Worm (Caenorhabditis elegans) whole organism, L3 larva: Measurements from ENCODE around the gene inx-7.

Experiments used
- R02D3.7 ChIP-seq: fragments of 150-350 bp; optimal IDR thresholded peaks from 2 replicates; lab custom pipeline; 2014; ENCODE audit warnings: missing biosample characterization, missing genetic modification characterization
- ZK546.5 ChIP-seq: sonication (generic microtip); optimal IDR thresholded peaks from 2 replicates; lab custom pipeline; 2017; ENCODE audit warnings: missing biosample characterization, missing genetic modification characterization
- aly-2 ChIP-seq: fragments of 150-350 bp; optimal IDR thresholded peaks from 2 replicates; lab custom pipeline; 2014; ENCODE audit warnings: missing biosample characterization, missing genetic modification characterization
- ama-1 ChIP-seq: fragments of 150-350 bp; optimal IDR thresholded peaks from 2 replicates; lab custom pipeline; 2018
- ceh-16 ChIP-seq: sonication (generic microtip); optimal IDR thresholded peaks from 2 replicates; lab custom pipeline; 2017; ENCODE audit warnings: missing biosample characterization, missing genetic modification characterization
- ceh-28 ChIP-seq: fragments of 150-350 bp; optimal IDR thresholded peaks from 2 replicates; lab custom pipeline; 2014; ENCODE audit warnings: missing biosample characterization, missing genetic modification reagents, missing genetic modification characterization
- ceh-82 ChIP-seq: fragments of 150-350 bp; optimal IDR thresholded peaks from 2 replicates; lab custom pipeline; 2014; ENCODE audit warnings: missing biosample characterization, missing genetic modification characterization
- ceh-9 ChIP-seq: sonication (generic microtip); optimal IDR thresholded peaks from 2 replicates; lab custom pipeline; 2018; ENCODE audit warnings: missing biosample characterization, missing genetic modification characterization
- daf-12 ChIP-seq: fragments of 150-350 bp; optimal IDR thresholded peaks from 2 replicates; lab custom pipeline; 2014; ENCODE audit warnings: missing biosample characterization, missing genetic modification reagents, missing genetic modification characterization
- egl-27 ChIP-seq: sonication (generic microtip); optimal IDR thresholded peaks from 4 replicates; lab custom pipeline; 2017; ENCODE audit warnings: missing biosample characterization, missing genetic modification reagents, missing genetic modification characterization
- egl-5 ChIP-seq: fragments of 150-350 bp; optimal IDR thresholded peaks from 2 replicates; lab custom pipeline; 2017; ENCODE audit warnings: missing biosample characterization, missing genetic modification reagents, missing genetic modification characterization, inconsistent platforms
- elt-1 ChIP-seq: fragments of 150-350 bp; optimal IDR thresholded peaks from 2 replicates; lab custom pipeline; 2014; ENCODE audit warnings: missing biosample characterization, missing genetic modification characterization
- elt-2 ChIP-seq: sonication (generic microtip); optimal IDR thresholded peaks from 2 replicates; lab custom pipeline; 2016; ENCODE audit warnings: missing genetic modification reagents, mild to moderate bottlenecking, missing genetic modification characterization, missing compliant biosample characterization
- elt-3 ChIP-seq, 3 experiments: fragments of 150-350 bp in 1 of 3; sonication (generic microtip) in 2 of 3; optimal IDR thresholded peaks; 2 replicates in 2 of 3; 4 replicates in 1 of 3; lab custom pipeline; 2014 to 2017; ENCODE audit warnings: missing biosample characterization in 3 of 3, missing genetic modification characterization in 3 of 3
- fkh-10 ChIP-seq: sonication (generic microtip); optimal IDR thresholded peaks from 2 replicates; lab custom pipeline; 2017; ENCODE audit warnings: missing biosample characterization, missing genetic modification reagents, missing genetic modification characterization
- fkh-2 ChIP-seq: fragments of 150-350 bp; optimal IDR thresholded peaks from 2 replicates; lab custom pipeline; 2014; ENCODE audit warnings: missing biosample characterization, missing genetic modification reagents, missing genetic modification characterization
- fos-1 ChIP-seq: fragments of 150-350 bp; optimal IDR thresholded peaks from 2 replicates; lab custom pipeline; 2014; ENCODE audit warnings: missing biosample characterization, missing genetic modification characterization
- hmg-11 ChIP-seq: sonication (generic microtip); optimal IDR thresholded peaks from 2 replicates; lab custom pipeline; 2016; ENCODE audit warnings: missing genetic modification characterization, missing compliant biosample characterization
- jun-1 ChIP-seq: fragments of 150-350 bp; optimal IDR thresholded peaks from 2 replicates; lab custom pipeline; 2014; ENCODE audit warnings: missing biosample characterization, missing genetic modification reagents, missing genetic modification characterization
- lin-15B ChIP-seq: fragments of 150-350 bp; optimal IDR thresholded peaks from 2 replicates; lab custom pipeline; 2014; ENCODE audit warnings: missing biosample characterization, missing genetic modification characterization
- lin-39 ChIP-seq: fragments of 150-350 bp; optimal IDR thresholded peaks from 2 replicates; lab custom pipeline; 2018; ENCODE audit warnings: missing biosample characterization, missing genetic modification reagents, missing genetic modification characterization
- lsy-12 ChIP-seq: sonication (generic microtip); optimal IDR thresholded peaks from 2 replicates; lab custom pipeline; 2016; ENCODE audit warnings: mild to moderate bottlenecking, missing genetic modification characterization, missing compliant biosample characterization
- mdl-1 ChIP-seq: fragments of 150-350 bp; optimal IDR thresholded peaks from 2 replicates; lab custom pipeline; 2014; ENCODE audit warnings: missing biosample characterization, missing genetic modification characterization
- mml-1 ChIP-seq: fragments of 150-350 bp; sonication (generic microtip); optimal IDR thresholded peaks from 3 replicates; lab custom pipeline; 2014; ENCODE audit warnings: missing biosample characterization, missing genetic modification characterization
- nfya-1 ChIP-seq: sonication (generic microtip); optimal IDR thresholded peaks from 2 replicates; lab custom pipeline; 2017; ENCODE audit warnings: missing genetic modification characterization, mild to moderate bottlenecking, missing compliant biosample characterization, antibody characterized with exemption, moderate library complexity; ENCODE audit not compliant: insufficient read depth
- nhr-11 ChIP-seq: fragments of 150-350 bp; optimal IDR thresholded peaks from 2 replicates; lab custom pipeline; 2014; ENCODE audit warnings: missing biosample characterization, missing genetic modification characterization
- nhr-12 ChIP-seq: fragments of 150-350 bp; optimal IDR thresholded peaks from 2 replicates; lab custom pipeline; 2014; ENCODE audit warnings: missing biosample characterization, missing genetic modification characterization
- nhr-23 ChIP-seq: fragments of 150-350 bp; optimal IDR thresholded peaks from 2 replicates; lab custom pipeline; 2014; ENCODE audit warnings: missing biosample characterization, missing genetic modification reagents, missing genetic modification characterization
- nhr-237 ChIP-seq: fragments of 150-350 bp; optimal IDR thresholded peaks from 2 replicates; lab custom pipeline; 2014; ENCODE audit warnings: missing biosample characterization, missing genetic modification characterization
- nhr-25 ChIP-seq: sonication (generic microtip); optimal IDR thresholded peaks from 2 replicates; lab custom pipeline; 2017; ENCODE audit warnings: missing biosample characterization, missing genetic modification characterization
- nhr-28 ChIP-seq: fragments of 150-350 bp; optimal IDR thresholded peaks from 2 replicates; lab custom pipeline; 2014; ENCODE audit warnings: missing biosample characterization, missing genetic modification characterization
- nhr-67 ChIP-seq: fragments of 150-350 bp; optimal IDR thresholded peaks from 2 replicates; lab custom pipeline; 2014; ENCODE audit warnings: missing biosample characterization, missing genetic modification characterization
- nhr-76 ChIP-seq: fragments of 150-350 bp; sonication (generic microtip); optimal IDR thresholded peaks from 5 replicates; lab custom pipeline; 2014; ENCODE audit warnings: missing biosample characterization, missing genetic modification characterization
- nhr-77 ChIP-seq: fragments of 150-350 bp; optimal IDR thresholded peaks from 2 replicates; lab custom pipeline; 2014; ENCODE audit warnings: missing biosample characterization, missing genetic modification characterization
- pha-4 ChIP-seq: fragments of 150-350 bp; optimal IDR thresholded peaks from 2 replicates; lab custom pipeline; 2014; ENCODE audit warnings: missing biosample characterization, missing genetic modification reagents, missing genetic modification characterization
- pqm-1 ChIP-seq: fragments of 150-350 bp; optimal IDR thresholded peaks from 2 replicates; lab custom pipeline; 2017; ENCODE audit warnings: missing biosample characterization, missing genetic modification characterization, inconsistent platforms
- sea-2 ChIP-seq: fragments of 150-350 bp; sonication (generic microtip); optimal IDR thresholded peaks from 4 replicates; lab custom pipeline; 2014; ENCODE audit warnings: missing biosample characterization, missing genetic modification reagents, missing genetic modification characterization
- skn-1 ChIP-seq: fragments of 150-350 bp; optimal IDR thresholded peaks from 2 replicates; lab custom pipeline; 2014; ENCODE audit warnings: missing biosample characterization, missing genetic modification characterization
- snpc-4 ChIP-seq: fragments of 150-350 bp; optimal IDR thresholded peaks from 2 replicates; lab custom pipeline; 2014; ENCODE audit warnings: missing biosample characterization, missing genetic modification characterization
- tbx-2 ChIP-seq: sonication (generic microtip); optimal IDR thresholded peaks from 2 replicates; lab custom pipeline; 2016; ENCODE audit warnings: mild to moderate bottlenecking, missing genetic modification characterization, missing compliant biosample characterization
- unc-39 ChIP-seq: sonication (generic microtip); optimal IDR thresholded peaks from 4 replicates; lab custom pipeline; 2017; ENCODE audit warnings: missing biosample characterization, missing genetic modification characterization
- unc-62 ChIP-seq: fragments of 150-350 bp; sonication (generic microtip); optimal IDR thresholded peaks from 4 replicates; lab custom pipeline; 2014; ENCODE audit warnings: missing biosample characterization, missing genetic modification reagents, missing genetic modification characterization
- zag-1 ChIP-seq: fragments of 150-350 bp; optimal IDR thresholded peaks from 2 replicates; lab custom pipeline; 2014; ENCODE audit warnings: missing biosample characterization, missing genetic modification characterization
- ztf-11 ChIP-seq: fragments of 150-350 bp; optimal IDR thresholded peaks from 2 replicates; lab custom pipeline; 2014; ENCODE audit warnings: missing biosample characterization, missing genetic modification characterization
- ztf-4 ChIP-seq: fragments of 150-350 bp; optimal IDR thresholded peaks from 2 replicates; lab custom pipeline; 2014; ENCODE audit warnings: missing biosample characterization, missing genetic modification characterization

Gene inx-7

DNA sequence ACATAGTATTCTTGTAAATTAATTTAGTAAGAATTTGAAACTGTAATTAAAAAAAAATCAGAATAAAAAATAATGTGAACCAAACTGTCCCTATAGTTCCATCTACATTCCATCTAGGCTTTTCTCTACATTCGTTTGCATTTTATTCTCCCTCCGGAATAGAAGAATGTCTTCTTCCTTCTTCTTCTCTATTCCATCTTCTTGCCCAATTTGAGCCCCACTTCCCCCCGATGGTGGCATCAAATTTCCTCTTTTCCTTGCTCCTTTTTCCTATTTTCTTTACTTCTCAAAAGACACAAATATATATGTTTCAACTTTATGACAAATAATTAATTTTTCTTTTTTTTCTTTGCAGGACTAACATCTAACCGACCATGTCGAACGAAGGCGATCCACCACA, 28.8 kb upstream of the inx-7 start, which contains the start of gene unc-44:
TSS of gene unc-44 (plus strand) at position 356 of the 400 bp plus-strand sequence.
- no peak for TF ChIP-seq nhr-77
- TF ChIP-seq egl-27 (tag; lab: Kevin White, UChicago) = no peak
- TF ChIP-seq nhr-11 (tag; lab: Kevin White, UChicago) = no peak
- TF ChIP-seq tbx-2 = no peak
- no peak for TF ChIP-seq jun-1
- TF ChIP-seq aly-2 (tag; lab: Kevin White, UChicago) = no peak
- no peak for TF ChIP-seq mml-1 (tag; lab: Kevin White, UChicago)
- no peak for TF ChIP-seq ceh-82 (tag; lab: Kevin White, UChicago)
- TF ChIP-seq pqm-1 (tag; lab: Kevin White, UChicago) = no peak
- TF ChIP-seq lin-39 (tag; lab: Kevin White, UChicago) = no peak
- TF ChIP-seq ama-1 (lab: Kevin White, UChicago) = no peak
- no peak for TF ChIP-seq nhr-76
- no peak for TF ChIP-seq elt-2
- no peak for TF ChIP-seq nhr-12 (tag; lab: Kevin White, UChicago)
- no peak for TF ChIP-seq mdl-1 (tag; lab: Kevin White, UChicago)
- no peak for TF ChIP-seq fkh-2 (tag; lab: Kevin White, UChicago)
- TF ChIP-seq lin-15B (tag; lab: Kevin White, UChicago) = no peak
- TF ChIP-seq ztf-4 (tag; lab: Kevin White, UChicago) = no peak

DNA sequence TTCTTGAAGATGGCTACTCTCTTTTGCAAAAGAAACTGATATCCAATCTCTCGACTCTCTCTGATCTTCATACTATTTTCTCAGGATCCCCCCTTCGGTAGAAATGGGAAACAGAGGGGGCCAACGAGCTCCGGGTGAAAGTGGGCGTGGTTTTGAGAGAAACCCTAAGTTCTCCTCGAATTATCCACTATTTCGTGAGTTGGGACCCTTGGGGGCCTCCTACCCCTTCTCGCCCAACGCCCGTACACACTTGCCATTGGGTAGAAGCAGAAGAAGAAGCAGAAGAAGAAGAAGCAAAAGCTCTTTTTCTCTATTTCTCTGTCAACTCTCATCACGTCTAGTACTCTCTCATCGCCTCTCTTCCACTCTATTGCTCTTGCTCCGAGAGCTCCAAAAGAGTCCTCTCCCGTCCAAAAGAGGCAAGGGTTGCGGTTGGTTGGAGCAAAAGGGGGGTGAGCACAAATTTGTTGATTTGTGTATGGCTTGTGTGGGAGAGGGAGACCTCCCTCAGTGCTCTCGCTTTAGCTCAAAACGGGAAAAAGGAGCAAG, 27.6 kb upstream of the inx-7 start:
- TF ChIP-seq elt-1 (tag; lab: Kevin White, UChicago) = no peak
- TF ChIP-seq lin-39 (tag; lab: Kevin White, UChicago) = peak; percentile 28
- no peak for TF ChIP-seq ceh-9
- TF ChIP-seq lin-15B (tag; lab: Kevin White, UChicago) = peak; percentile 10
- TF ChIP-seq hmg-11 (tag; lab: Kevin White, UChicago) = peak; percentile 60
- peak; percentile 14 for TF ChIP-seq fkh-10 (GFP tag; lab: Kevin White, UChicago)
- peak; percentile 92 for TF ChIP-seq nfya-1

DNA sequence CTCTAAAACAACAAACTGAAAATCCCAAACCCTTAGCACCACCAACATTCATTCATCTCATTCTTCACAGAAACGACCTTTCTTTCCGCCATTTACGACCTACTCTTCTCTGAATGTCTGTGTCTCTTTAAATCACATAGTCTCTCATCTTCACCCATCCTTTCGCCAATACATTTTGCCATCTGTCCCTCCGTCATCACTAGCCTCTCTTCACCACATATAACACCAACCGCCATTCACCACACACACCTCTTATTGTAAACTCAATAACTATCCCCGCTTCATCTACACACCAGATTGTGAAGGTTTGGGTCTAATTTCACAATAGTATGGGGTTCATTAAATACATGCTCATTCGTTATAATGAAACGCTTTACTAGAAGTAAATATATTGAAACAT, 24.1 kb upstream of the inx-7 start:
- no peak for TF ChIP-seq lin-15B (tag; lab: Kevin White, UChicago)
- TF ChIP-seq nfya-1 = no peak

DNA sequence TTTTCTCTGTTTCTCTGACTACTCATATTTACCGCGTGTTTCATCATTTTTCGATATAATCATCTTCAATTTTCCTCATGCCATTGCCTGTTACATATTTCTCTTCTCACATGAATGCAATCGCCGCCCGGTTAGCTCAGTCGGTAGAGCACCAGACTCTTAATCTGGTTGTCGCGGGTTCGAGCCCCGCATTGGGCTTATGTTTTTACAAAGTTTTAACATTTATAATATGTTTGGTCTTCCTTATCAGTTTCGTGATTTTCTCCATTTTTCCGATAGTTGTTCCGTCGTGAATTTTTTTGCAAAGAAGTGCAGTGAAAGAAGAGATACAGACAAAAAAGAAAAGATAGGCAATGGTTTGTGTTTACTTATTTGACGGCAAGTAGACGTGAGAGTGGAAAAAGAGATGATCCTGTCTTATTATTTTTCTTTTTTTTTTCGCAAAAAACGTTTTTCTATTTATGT, 20.6 kb upstream of the inx-7 start:
- no peak for TF ChIP-seq ceh-16 (tag; lab: Kevin White, UChicago)
- TF ChIP-seq lin-15B (tag; lab: Kevin White, UChicago) = peak; percentile 13
- TF ChIP-seq tbx-2 = peak; percentile 66
- peak; percentile 3 for TF ChIP-seq ztf-4 (tag; lab: Kevin White, UChicago)
- TF ChIP-seq ZK546.5 (tag; lab: Kevin White, UChicago) = no peak
- TF ChIP-seq pqm-1 (tag; lab: Kevin White, UChicago) = peak; percentile 95
- no peak for TF ChIP-seq daf-12 (tag; lab: Kevin White, UChicago)
- peak; percentile 58 for TF ChIP-seq fos-1
- peak; percentile 63 for TF ChIP-seq nhr-76
- no peak for TF ChIP-seq aly-2 (tag; lab: Kevin White, UChicago)
- TF ChIP-seq fkh-2 (tag; lab: Kevin White, UChicago) = no peak
- peak; percentile 82 for TF ChIP-seq hmg-11 (tag; lab: Kevin White, UChicago)
- TF ChIP-seq lsy-12 = peak; percentile 87
- TF ChIP-seq skn-1 (tag; lab: Kevin White, UChicago) = peak; percentile 81
- no peak for TF ChIP-seq mdl-1 (tag; lab: Kevin White, UChicago)
- peak; percentile 73 for TF ChIP-seq nfya-1
- TF ChIP-seq elt-2 = peak; percentile 94
- TF ChIP-seq zag-1 (tag; lab: Kevin White, UChicago) = no peak
- peak; percentile 81 for TF ChIP-seq snpc-4 (tag; lab: Kevin White, UChicago)
- no peak for TF ChIP-seq nhr-77
- no peak for TF ChIP-seq mml-1 (tag; lab: Kevin White, UChicago)
- no peak for TF ChIP-seq unc-39 (tag; lab: Kevin White, UChicago)
- TF ChIP-seq nhr-237 (tag; lab: Kevin White, UChicago) = no peak
- TF ChIP-seq pha-4 (tag; lab: Kevin White, UChicago) = peak; percentile 93
- TF ChIP-seq unc-62 (GFP tag; lab: Kevin White, UChicago) = no peak
- TF ChIP-seq nhr-25 (tag; lab: Kevin White, UChicago) = peak; percentile 74
- TF ChIP-seq ceh-28 (tag; lab: Kevin White, UChicago) = peak; percentile 64
- peak; percentile 2 for TF ChIP-seq elt-1 (tag; lab: Kevin White, UChicago)
- TF ChIP-seq ceh-9 = no peak
- TF ChIP-seq nhr-23 (tag; lab: Kevin White, UChicago) = peak; percentile 43
- peak; percentile 60 for TF ChIP-seq lin-39 (tag; lab: Kevin White, UChicago)
- no peak for TF ChIP-seq ztf-11 (tag; lab: Kevin White, UChicago)
- peak; percentile 28 for TF ChIP-seq ceh-82 (tag; lab: Kevin White, UChicago)
- TF ChIP-seq nhr-28 (tag; lab: Kevin White, UChicago) = no peak
- TF ChIP-seq R02D3.7 (tag; lab: Kevin White, UChicago) = peak; percentile 21
- no peak for TF ChIP-seq nhr-67 (tag; lab: Kevin White, UChicago)
- no peak for TF ChIP-seq nhr-12 (tag; lab: Kevin White, UChicago)
- TF ChIP-seq elt-3 (tag; optimal IDR thresholded peaks at IDR 0.05; lab: Kevin White, UChicago) = peak in 2 of 3 experiments; percentile 12 to 82
- TF ChIP-seq egl-5 (tag; lab: Kevin White, UChicago) = no peak
- TF ChIP-seq sea-2 (GFP tag; lab: Kevin White, UChicago) = no peak
